Worm (Caenorhabditis elegans): ENCODE data around the gene F11A5.16.

DNA sequence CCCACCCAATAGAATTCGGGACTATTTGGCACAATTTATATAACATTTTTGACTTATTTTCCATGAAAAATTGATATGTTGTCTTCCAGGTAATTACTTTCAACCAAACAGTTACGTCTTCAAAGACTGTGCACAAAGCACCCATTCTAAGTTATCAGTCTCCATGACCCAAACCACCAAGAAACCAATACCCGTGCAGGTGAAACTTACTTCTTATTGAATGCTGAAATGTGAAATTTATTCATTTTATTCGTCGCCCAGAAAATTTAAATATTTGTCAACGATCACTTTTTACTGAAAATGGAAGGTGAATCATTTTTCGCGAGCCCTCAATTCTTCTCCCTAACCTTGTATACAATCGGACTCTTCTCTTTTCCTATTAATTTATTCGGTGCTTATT is 20.3 kb upstream of the F11A5.16 start, which contains the start of gene srh-281:
- no peak for TF ChIP-seq snpc-4 (tag; optimal IDR thresholded peaks at IDR 0.05)
- TF ChIP-seq elt-3 (tag; optimal IDR thresholded peaks at IDR 0.05): no peak
- no peak for TF ChIP-seq elt-2 (tag; optimal IDR thresholded peaks at IDR 0.05)
- no peak for TF ChIP-seq tbx-2 (tag; optimal IDR thresholded peaks at IDR 0.05)
- TF ChIP-seq nhr-237 (tag; optimal IDR thresholded peaks at IDR 0.05): no peak
